Worm (Caenorhabditis elegans): ENCODE results near the gene ugt-66.
A peak's percentile ranks its signal among the peaks of the same experiment; 100 is the strongest.

The ugt-66 gene

ce11 chrIII:6207881-6208280 is 13.5 kb upstream of the ugt-66 start, which contains the start of gene C23G10.2:
Gene C23G10.2, plus strand, starts transcription at chrIII:6208064.
- no peak for TF ChIP-seq mls-2 (tag; optimal IDR thresholded peaks at IDR 0.05)
- no peak for TF ChIP-seq nhr-28 (tag; optimal IDR thresholded peaks at IDR 0.05)
- TF ChIP-seq nhr-2 (tag; optimal IDR thresholded peaks at IDR 0.05), result no peak
- no peak for TF ChIP-seq nhr-76 (tag; optimal IDR thresholded peaks at IDR 0.05)
- no peak for TF ChIP-seq ceh-39 (tag; optimal IDR thresholded peaks at IDR 0.05)
- TF ChIP-seq lin-13 (tag; optimal IDR thresholded peaks at IDR 0.05), result no peak
- no peak for TF ChIP-seq pha-4 (tag; optimal IDR thresholded peaks at IDR 0.05)
- no peak for TF ChIP-seq blmp-1 (tag; optimal IDR thresholded peaks at IDR 0.05)

- TF ChIP-seq unc-62 (GFP tag; optimal IDR thresholded peaks at IDR 0.05), result no peak
Observed at ce11 chrIII:6207046-6207445, 12.7 kb upstream of the ugt-66 start.

ce11 chrIII:6206161-6206853 is 11.9 kb upstream of the ugt-66 start, which contains the start of the genes sna-3 and rps-3:
Gene sna-3, minus strand, starts transcription at chrIII:6206211.
Gene rps-3, plus strand, starts transcription at chrIII:6206803.
- no peak for TF ChIP-seq blmp-1 (tag; optimal IDR thresholded peaks at IDR 0.05)
- no peak for TF ChIP-seq nhr-76 (tag; optimal IDR thresholded peaks at IDR 0.05)
- TF ChIP-seq nhr-237 (tag; optimal IDR thresholded peaks at IDR 0.05), result peak; percentile 63
- no peak for TF ChIP-seq sem-2 (GFP tag; optimal IDR thresholded peaks at IDR 0.05)
- peak; percentile 69 for TF ChIP-seq mls-2 (tag; optimal IDR thresholded peaks at IDR 0.05)
- peak; percentile 75 for TF ChIP-seq lin-13 (tag; optimal IDR thresholded peaks at IDR 0.05)
- no peak for TF ChIP-seq unc-39 (tag; optimal IDR thresholded peaks at IDR 0.05)
- TF ChIP-seq bed-3 (GFP tag; optimal IDR thresholded peaks at IDR 0.05), result no peak
- TF ChIP-seq unc-120 (tag; optimal IDR thresholded peaks at IDR 0.05; ENCODE audit: poor library complexity, severe bottlenecking), result peak; percentile 49
- no peak for TF ChIP-seq drap-1 (GFP tag; optimal IDR thresholded peaks at IDR 0.05)
- no peak for TF ChIP-seq nhr-12 (tag; optimal IDR thresholded peaks at IDR 0.05)
- peak; percentile 87 for TF ChIP-seq lsy-2 (tag; optimal IDR thresholded peaks at IDR 0.05)
- no peak for TF ChIP-seq M03D4.4 (tag; optimal IDR thresholded peaks at IDR 0.05)
- TF ChIP-seq zip-8 (tag; optimal IDR thresholded peaks at IDR 0.05), result no peak
- no peak for TF ChIP-seq tbx-8 (GFP tag; optimal IDR thresholded peaks at IDR 0.05)
- TF ChIP-seq lin-32 (GFP tag; optimal IDR thresholded peaks at IDR 0.05), result no peak
- TF ChIP-seq pha-4 (tag; optimal IDR thresholded peaks at IDR 0.05), result peak; percentile 32
- no peak for TF ChIP-seq ceh-83 (GFP tag; optimal IDR thresholded peaks at IDR 0.05)
- peak; percentile 35 for TF ChIP-seq sptf-1 (tag; optimal IDR thresholded peaks at IDR 0.05)
- peak; percentile 74 for TF ChIP-seq ceh-39 (tag; optimal IDR thresholded peaks at IDR 0.05)
- TF ChIP-seq ceh-43 (GFP tag; optimal IDR thresholded peaks at IDR 0.05), result no peak
- no peak for TF ChIP-seq mab-5 (tag; optimal IDR thresholded peaks at IDR 0.05)
- no peak for TF ChIP-seq elt-1 (tag; optimal IDR thresholded peaks at IDR 0.05; ENCODE audit: borderline replicate concordance, insufficient read depth)
- no peak for TF ChIP-seq elt-3 (tag; optimal IDR thresholded peaks at IDR 0.05)
- TF ChIP-seq flh-1 (GFP tag; optimal IDR thresholded peaks at IDR 0.05), result no peak
- TF ChIP-seq nhr-28 (tag; optimal IDR thresholded peaks at IDR 0.05), result no peak
- TF ChIP-seq unc-62 (GFP tag; optimal IDR thresholded peaks at IDR 0.05), result peak; percentile 14
- TF ChIP-seq snpc-4 (tag; optimal IDR thresholded peaks at IDR 0.05), result no peak
- no peak for TF ChIP-seq cnd-1 (tag; optimal IDR thresholded peaks at IDR 0.05)
- TF ChIP-seq ztf-11 (tag; optimal IDR thresholded peaks at IDR 0.05), result no peak
- TF ChIP-seq ham-2 (GFP tag; optimal IDR thresholded peaks at IDR 0.05), result no peak
- TF ChIP-seq hlh-1 (tag; optimal IDR thresholded peaks at IDR 0.05), result peak; percentile 60
- TF ChIP-seq nhr-2 (tag; optimal IDR thresholded peaks at IDR 0.05), result peak; percentile 43
- no peak for TF ChIP-seq ces-1 (GFP tag; optimal IDR thresholded peaks at IDR 0.05)
- peak; percentile 83 for TF ChIP-seq mep-1 (tag; optimal IDR thresholded peaks at IDR 0.05)

ce11 chrIII:6202440-6202839 is 8.1 kb upstream of the ugt-66 start:
- TF ChIP-seq bed-3 (GFP tag; optimal IDR thresholded peaks at IDR 0.05) (no peak), elt-3 (tag; optimal IDR thresholded peaks at IDR 0.05) (no peak), elt-1 (tag; optimal IDR thresholded peaks at IDR 0.05; ENCODE audit: borderline replicate concordance, insufficient read depth) (no peak), ham-2 (GFP tag; optimal IDR thresholded peaks at IDR 0.05) (no peak), lin-32 (GFP tag; optimal IDR thresholded peaks at IDR 0.05) (no peak), nhr-76 (tag; optimal IDR thresholded peaks at IDR 0.05) (no peak), cnd-1 (tag; optimal IDR thresholded peaks at IDR 0.05) (no peak), unc-39 (tag; optimal IDR thresholded peaks at IDR 0.05) (no peak), blmp-1 (tag; optimal IDR thresholded peaks at IDR 0.05) (no peak), nhr-237 (tag; optimal IDR thresholded peaks at IDR 0.05) (no peak), lsy-2 (tag; optimal IDR thresholded peaks at IDR 0.05) (no peak), M03D4.4 (tag; optimal IDR thresholded peaks at IDR 0.05) (no peak), snpc-4 (tag; optimal IDR thresholded peaks at IDR 0.05) (no peak), tbx-8 (GFP tag; optimal IDR thresholded peaks at IDR 0.05) (no peak)
